Fruit fly (Drosophila melanogaster): ENCODE measurements around the gene Blos3.

Blos3 gene

dm6 chr3L:18845833-18846232, 24.2 kb upstream of the Blos3 start:
- TF ChIP-seq Snoo (tag; optimal IDR thresholded peaks at IDR 0.05) (no peak), CG32121 (GFP tag; IDR thresholded peaks at IDR 0.05) (no peak), Pif1B (GFP tag; optimal IDR thresholded peaks at IDR 0.05) (no peak), CG8301 (tag; optimal IDR thresholded peaks at IDR 0.05) (no peak), Pif1A (GFP tag; optimal IDR thresholded peaks at IDR 0.05) (no peak), CG34367 (tag; optimal IDR thresholded peaks at IDR 0.05) (no peak)

- TF ChIP-seq Snoo (tag; optimal IDR thresholded peaks at IDR 0.05) (no peak), Ets98B (GFP tag; IDR thresholded peaks at IDR 0.05) (no peak), CG4496 (GFP tag; IDR thresholded peaks at IDR 0.05) (no peak), CG13204 (GFP tag; optimal IDR thresholded peaks at IDR 0.05) (no peak), CG8159 (tag; optimal IDR thresholded peaks at IDR 0.05) (no peak), CG8301 (tag; optimal IDR thresholded peaks at IDR 0.05) (no peak), CG14655 (GFP tag; optimal IDR thresholded peaks at IDR 0.05) (no peak), CG9948 (tag; optimal IDR thresholded peaks at IDR 0.05) (no peak), Pif1B (GFP tag; optimal IDR thresholded peaks at IDR 0.05) (no peak), fd96Ca (GFP tag; IDR thresholded peaks at IDR 0.05) (no peak), EcR (GFP tag; optimal IDR thresholded peaks at IDR 0.05) (no peak), CG17806 (tag; optimal IDR thresholded peaks at IDR 0.05) (no peak), CG10348 (GFP tag; IDR thresholded peaks at IDR 0.05) (no peak), Pif1A (GFP tag; optimal IDR thresholded peaks at IDR 0.05) (no peak), CG12605 (GFP tag; IDR thresholded peaks at IDR 0.05) (no peak), CG34367 (tag; optimal IDR thresholded peaks at IDR 0.05) (no peak), CG32121 (GFP tag; IDR thresholded peaks at IDR 0.05) (no peak)
Measured at dm6 chr3L:18846233-18846271, 24.0 kb upstream of the Blos3 start, which contains the start of gene Indy. TSS of gene Indy (minus strand) at chr3L:18846267.

dm6 chr3L:18846272-18846741, 23.7 kb upstream of the Blos3 start:
- peak; percentile 61 for TF ChIP-seq CG8159 (tag; optimal IDR thresholded peaks at IDR 0.05)
- peak; percentile 3 for TF ChIP-seq Pif1B (GFP tag; optimal IDR thresholded peaks at IDR 0.05)
- TF ChIP-seq D1 (tag; optimal IDR thresholded peaks at IDR 0.05), result peak; percentile 70
- no peak for TF ChIP-seq fd96Ca (GFP tag; IDR thresholded peaks at IDR 0.05)
- TF ChIP-seq CG13204 (GFP tag; optimal IDR thresholded peaks at IDR 0.05), result no peak
- no peak for TF ChIP-seq CG12605 (GFP tag; IDR thresholded peaks at IDR 0.05)
- no peak for TF ChIP-seq CG32121 (GFP tag; IDR thresholded peaks at IDR 0.05)
- TF ChIP-seq CG4496 (GFP tag; IDR thresholded peaks at IDR 0.05), result no peak
- TF ChIP-seq CG15710 (tag; optimal IDR thresholded peaks at IDR 0.05), result no peak

- TF ChIP-seq D1 (tag; optimal IDR thresholded peaks at IDR 0.05), result peak; percentile 94
- TF ChIP-seq EcR (GFP tag; optimal IDR thresholded peaks at IDR 0.05), result no peak
- TF ChIP-seq Ets98B (GFP tag; IDR thresholded peaks at IDR 0.05), result no peak
- no peak for TF ChIP-seq CG10348 (GFP tag; IDR thresholded peaks at IDR 0.05)
- peak; percentile 13 for TF ChIP-seq Snoo (tag; optimal IDR thresholded peaks at IDR 0.05)
- peak; percentile 53 for TF ChIP-seq CG14655 (GFP tag; optimal IDR thresholded peaks at IDR 0.05)
- TF ChIP-seq CG4496 (GFP tag; IDR thresholded peaks at IDR 0.05), result no peak
- TF ChIP-seq fd96Ca (GFP tag; IDR thresholded peaks at IDR 0.05), result no peak
- no peak for TF ChIP-seq CG8159 (tag; optimal IDR thresholded peaks at IDR 0.05)
- TF ChIP-seq CG9948 (tag; optimal IDR thresholded peaks at IDR 0.05), result peak; percentile 14
- TF ChIP-seq Pif1A (GFP tag; optimal IDR thresholded peaks at IDR 0.05), result peak; percentile 40
- TF ChIP-seq CG15710 (tag; optimal IDR thresholded peaks at IDR 0.05), result no peak
- TF ChIP-seq CG32121 (GFP tag; IDR thresholded peaks at IDR 0.05), result no peak
- no peak for TF ChIP-seq CG13204 (GFP tag; optimal IDR thresholded peaks at IDR 0.05)
- no peak for TF ChIP-seq CG17806 (tag; optimal IDR thresholded peaks at IDR 0.05)
- TF ChIP-seq CG12605 (GFP tag; IDR thresholded peaks at IDR 0.05), result no peak
- TF ChIP-seq CG8301 (tag; optimal IDR thresholded peaks at IDR 0.05), result no peak
Measured at dm6 chr3L:18848436-18848835, 21.6 kb upstream of the Blos3 start.

dm6 chr3L:18852223-18852622, 17.8 kb upstream of the Blos3 start:
- no peak for TF ChIP-seq D1 (tag; optimal IDR thresholded peaks at IDR 0.05)
- no peak for TF ChIP-seq CG32121 (GFP tag; IDR thresholded peaks at IDR 0.05)
- no peak for TF ChIP-seq CG8301 (tag; optimal IDR thresholded peaks at IDR 0.05)
- no peak for TF ChIP-seq CG12605 (GFP tag; IDR thresholded peaks at IDR 0.05)
- TF ChIP-seq CG17806 (tag; optimal IDR thresholded peaks at IDR 0.05), result no peak
- TF ChIP-seq gl (tag; optimal IDR thresholded peaks at IDR 0.05), result no peak
- TF ChIP-seq CG14655 (GFP tag; optimal IDR thresholded peaks at IDR 0.05), result no peak
- TF ChIP-seq Snoo (tag; optimal IDR thresholded peaks at IDR 0.05), result no peak
- TF ChIP-seq Pif1B (GFP tag; optimal IDR thresholded peaks at IDR 0.05), result no peak
- TF ChIP-seq CG4496 (GFP tag; IDR thresholded peaks at IDR 0.05), result no peak

- TF ChIP-seq fd96Ca (GFP tag; IDR thresholded peaks at IDR 0.05) (no peak), CG9948 (tag; optimal IDR thresholded peaks at IDR 0.05) (no peak), CG13204 (GFP tag; optimal IDR thresholded peaks at IDR 0.05) (no peak), CG34367 (tag; optimal IDR thresholded peaks at IDR 0.05) (no peak), gl (tag; optimal IDR thresholded peaks at IDR 0.05) (no peak), Ets98B (GFP tag; IDR thresholded peaks at IDR 0.05) (no peak), CG15710 (tag; optimal IDR thresholded peaks at IDR 0.05) (no peak), Snoo (tag; optimal IDR thresholded peaks at IDR 0.05) (no peak), CG8159 (tag; optimal IDR thresholded peaks at IDR 0.05) (no peak), CG17806 (tag; optimal IDR thresholded peaks at IDR 0.05) (no peak), CG32121 (GFP tag; IDR thresholded peaks at IDR 0.05) (no peak)
Measured at dm6 chr3L:18853439-18853838, 16.6 kb upstream of the Blos3 start.

dm6 chr3L:18854412-18854811, 15.6 kb upstream of the Blos3 start:
- TF ChIP-seq D1 (tag; optimal IDR thresholded peaks at IDR 0.05) (no peak), Ets98B (GFP tag; IDR thresholded peaks at IDR 0.05) (no peak), CG15710 (tag; optimal IDR thresholded peaks at IDR 0.05) (no peak), CG8159 (tag; optimal IDR thresholded peaks at IDR 0.05) (no peak), CG17806 (tag; optimal IDR thresholded peaks at IDR 0.05) (no peak), EcR (GFP tag; optimal IDR thresholded peaks at IDR 0.05) (no peak), CG8301 (tag; optimal IDR thresholded peaks at IDR 0.05) (no peak), CG13204 (GFP tag; optimal IDR thresholded peaks at IDR 0.05) (no peak), rn (GFP tag; IDR thresholded peaks at IDR 0.05) (no peak), CG10348 (GFP tag; IDR thresholded peaks at IDR 0.05) (no peak), CG14655 (GFP tag; optimal IDR thresholded peaks at IDR 0.05) (no peak), Pif1A (GFP tag; optimal IDR thresholded peaks at IDR 0.05) (no peak), CG4496 (GFP tag; IDR thresholded peaks at IDR 0.05) (no peak), gl (tag; optimal IDR thresholded peaks at IDR 0.05) (no peak), CG32121 (GFP tag; IDR thresholded peaks at IDR 0.05) (no peak), CG34367 (tag; optimal IDR thresholded peaks at IDR 0.05) (no peak)
